Worm (Caenorhabditis elegans) whole organism, L4 larva: ENCODE results near the gene nhr-228.

Experiments
- egl-43 ChIP-seq: fragments of 200-800 bp; sonication (Bioruptor generic); IDR thresholded peaks from 2 replicates; pipeline ENCODE4 v1.3.6; 2022; ENCODE audit warnings: missing genetic modification reagents, missing genetic modification characterization, missing compliant biosample characterization
- lin-1 ChIP-seq: fragments of 200-800 bp; sonication (Bioruptor generic); IDR thresholded peaks from 2 replicates; pipeline ENCODE4 v1.3.6; 2022; ENCODE audit warnings: missing genetic modification reagents, missing genetic modification characterization, missing compliant biosample characterization
- lin-15B ChIP-seq: fragments of 150-350 bp; sonication (generic microtip); optimal IDR thresholded peaks from 3 replicates; lab custom pipeline; 2014; ENCODE audit warnings: missing biosample characterization, missing genetic modification characterization
- php-3 ChIP-seq: fragments of 200-800 bp; sonication (Bioruptor generic); IDR thresholded peaks from 2 replicates; pipeline ENCODE4 v1.3.6; 2022; ENCODE audit warnings: missing genetic modification reagents, missing genetic modification characterization, missing compliant biosample characterization

- TF ChIP-seq lin-1 (no peak), egl-43 (no peak), php-3 (GFP tag; lab: Robert Waterston, UW) (no peak), lin-15B (no peak)
Measured at ce11 chrV:2294577-2294976, 13.0 kb downstream of the nhr-228 start, which contains the start of gene nhr-226.
